Fruit fly (Drosophila melanogaster): ENCODE measurements around the gene CG7142.
A peak's percentile ranks its signal among the peaks of the same experiment; 100 is the strongest.

The CG7142 gene

dm6 chr3R:18275113-18275782, 4.1 kb downstream of the CG7142 start (continued):
- no peak for TF ChIP-seq PHDP (tag; optimal IDR thresholded peaks at IDR 0.05)
- no peak for TF ChIP-seq ato (GFP tag; IDR thresholded peaks at IDR 0.05; ENCODE audit: partially characterized antibody)
- TF ChIP-seq zen2 (GFP tag; IDR thresholded peaks at IDR 0.05; ENCODE audit: partially characterized antibody): peak; percentile 48; the same call in 1 of the 3 replicates
- no peak for TF ChIP-seq BtbVII (GFP tag; optimal IDR thresholded peaks at IDR 0.05)
- peak; percentile 63; the same call in 2 of the 3 replicates for TF ChIP-seq sr (GFP tag; IDR thresholded peaks at IDR 0.05)
- no peak for TF ChIP-seq Sin3A (optimal IDR thresholded peaks at IDR 0.05)
- TF ChIP-seq Ravus (GFP tag; IDR thresholded peaks at IDR 0.05): no peak
- TF ChIP-seq cad (GFP tag; optimal IDR thresholded peaks at IDR 0.05): no peak
- TF ChIP-seq CG2116 (GFP tag; optimal IDR thresholded peaks at IDR 0.05): no peak
- TF ChIP-seq CG11247 (GFP tag; IDR thresholded peaks at IDR 0.05): no peak
- TF ChIP-seq corto (GFP tag; optimal IDR thresholded peaks at IDR 0.05): peak; percentile 1
- TF ChIP-seq gce (GFP tag; IDR thresholded peaks at IDR 0.05): no peak
- no peak for TF ChIP-seq CG11504 (tag; optimal IDR thresholded peaks at IDR 0.05)
- no peak for TF ChIP-seq CG12391 (tag; optimal IDR thresholded peaks at IDR 0.05)
- no peak for TF ChIP-seq CG12236 (GFP tag; optimal IDR thresholded peaks at IDR 0.05)
- no peak for TF ChIP-seq CG18011 (GFP tag; optimal IDR thresholded peaks at IDR 0.05)
- TF ChIP-seq HLHmδ (GFP tag; optimal IDR thresholded peaks at IDR 0.05): peak; percentile 44
- TF ChIP-seq usp (GFP tag; optimal IDR thresholded peaks at IDR 0.05): no peak
- peak; percentile 82; the same call in 2 of the 4 replicates for TF ChIP-seq chinmo (GFP tag; IDR thresholded peaks at IDR 0.05; ENCODE audit: partially characterized antibody)
- TF ChIP-seq CG10543 (GFP tag; optimal IDR thresholded peaks at IDR 0.05): no peak
- no peak for TF ChIP-seq nau (GFP tag; optimal IDR thresholded peaks at IDR 0.05)
- no peak for TF ChIP-seq CG10267 (tag; optimal IDR thresholded peaks at IDR 0.05)
- no peak for TF ChIP-seq CG18599 (GFP tag; optimal IDR thresholded peaks at IDR 0.05)
- TF ChIP-seq CG11398 (GFP tag; optimal IDR thresholded peaks at IDR 0.05): no peak
- TF ChIP-seq Trl (optimal IDR thresholded peaks at IDR 0.05): peak; percentile 94 to 98
- no peak for TF ChIP-seq Trl (GFP tag; optimal IDR thresholded peaks at IDR 0.05)
- no peak for TF ChIP-seq E2f2 (GFP tag; IDR thresholded peaks at IDR 0.05)
- no peak for TF ChIP-seq CG30431 (GFP tag; optimal IDR thresholded peaks at IDR 0.05)
- no peak for TF ChIP-seq CG9797 (GFP tag; optimal IDR thresholded peaks at IDR 0.05)
- no peak for TF ChIP-seq Elba2 (GFP tag; optimal IDR thresholded peaks at IDR 0.05)
- TF ChIP-seq CG2712 (tag; optimal IDR thresholded peaks at IDR 0.05): peak; percentile 3
- TF ChIP-seq gcm (GFP tag; optimal IDR thresholded peaks at IDR 0.05): no peak
- 0 out of 2 replicates have a peak, but pooled peaks have one; percentile 11 for TF ChIP-seq CG10366 (GFP tag; IDR thresholded peaks at IDR 0.05)
- TF ChIP-seq sc (optimal IDR thresholded peaks at IDR 0.05): no peak
- no peak for TF ChIP-seq sc (GFP tag; optimal IDR thresholded peaks at IDR 0.05)
- no peak for TF ChIP-seq en (GFP tag; optimal IDR thresholded peaks at IDR 0.05)
- TF ChIP-seq wek (GFP tag; optimal IDR thresholded peaks at IDR 0.05): no peak
- TF ChIP-seq sug (tag; optimal IDR thresholded peaks at IDR 0.05): no peak
- no peak for TF ChIP-seq CG16813 (GFP tag; IDR thresholded peaks at IDR 0.05; ENCODE audit: partially characterized antibody)
- no peak for TF ChIP-seq CG7745 (tag; optimal IDR thresholded peaks at IDR 0.05)
- TF ChIP-seq ranshi (GFP tag; IDR thresholded peaks at IDR 0.05): no peak
- TF ChIP-seq row (GFP tag; IDR thresholded peaks at IDR 0.05): no peak
- no peak for TF ChIP-seq CG8290 (GFP tag; optimal IDR thresholded peaks at IDR 0.05)
- TF ChIP-seq CG8290 (tag; optimal IDR thresholded peaks at IDR 0.05): no peak
- TF ChIP-seq Atf6 (GFP tag; IDR thresholded peaks at IDR 0.05): no peak
- TF ChIP-seq Hr51 (GFP tag; optimal IDR thresholded peaks at IDR 0.05): peak in 1 of 2 experiments; percentile 0
- TF ChIP-seq CG12155 (GFP tag; optimal IDR thresholded peaks at IDR 0.05): no peak
- no peak for TF ChIP-seq CG8388 (GFP tag; optimal IDR thresholded peaks at IDR 0.05)
- TF ChIP-seq CG16779 (GFP tag; IDR thresholded peaks at IDR 0.05): no peak
- no peak for TF ChIP-seq psq (GFP tag; optimal IDR thresholded peaks at IDR 0.05)
- no peak for TF ChIP-seq CG18262 (tag; optimal IDR thresholded peaks at IDR 0.05)
